Fruit fly (Drosophila melanogaster): ENCODE measurements around the gene Tpt.

DNA sequence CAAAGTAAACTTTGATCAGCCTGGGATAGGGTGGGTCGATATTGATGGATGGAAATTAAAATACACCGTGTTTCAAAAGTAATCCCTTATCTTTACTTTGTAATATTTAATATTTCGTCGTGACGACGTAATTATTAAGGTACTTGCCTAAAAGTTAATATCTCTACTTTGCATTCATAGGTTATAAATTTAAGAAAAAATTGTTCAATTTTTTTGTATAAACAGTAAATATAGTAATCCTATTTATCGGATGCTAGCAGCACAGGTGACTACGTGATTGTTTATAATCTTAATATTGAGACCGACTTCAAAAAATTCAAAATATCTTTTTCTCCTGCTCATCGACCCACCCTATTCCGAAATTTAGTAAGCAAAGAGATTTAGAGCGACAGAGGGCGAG lies 46.9 kb downstream of the Tpt start:
- TF ChIP-seq CTCF (optimal IDR thresholded peaks at IDR 0.05) = no peak
- no peak for TF ChIP-seq CG8478 (optimal IDR thresholded peaks at IDR 0.05)

All from S2 (cell line).